Worm (Caenorhabditis elegans) whole organism, L2 larva: ENCODE results near the gene Y60A3A.24.

Experiments
- F13H6.1 ChIP-seq: sonication (generic microtip); optimal IDR thresholded peaks from 2 replicates; lab custom pipeline; 2016; ENCODE audit warnings: missing genetic modification characterization, missing compliant biosample characterization
- R02D3.7 ChIP-seq: fragments of 150-350 bp; optimal IDR thresholded peaks from 2 replicates; lab custom pipeline; 2014; ENCODE audit warnings: missing biosample characterization, missing genetic modification characterization
- egl-27 ChIP-seq: sonication (generic microtip); optimal IDR thresholded peaks from 3 replicates; lab custom pipeline; 2017; ENCODE audit warnings: missing biosample characterization, missing genetic modification reagents, missing genetic modification characterization
- lin-13 ChIP-seq: fragments of 150-350 bp; optimal IDR thresholded peaks from 2 replicates; lab custom pipeline; 2014; ENCODE audit warnings: missing biosample characterization, missing genetic modification reagents, missing genetic modification characterization
- lsy-2 ChIP-seq, 2 experiments: fragments of 150-350 bp in 1 of 2; sonication (generic microtip) in 1 of 2; optimal IDR thresholded peaks; 2 replicates each; lab custom pipeline; 2014 to 2017; ENCODE audit warnings: missing biosample characterization in 2 of 2, missing genetic modification characterization in 2 of 2
- mab-5 ChIP-seq: fragments of 150-350 bp; optimal IDR thresholded peaks from 2 replicates; lab custom pipeline; 2014; ENCODE audit warnings: missing biosample characterization, missing genetic modification characterization
- mdl-1 ChIP-seq, 2 experiments: fragments of 150-350 bp in 1 of 2; sonication (generic microtip) in 1 of 2; optimal IDR thresholded peaks; 2 replicates each; lab custom pipeline; 2017; ENCODE audit warnings: missing biosample characterization in 2 of 2, missing genetic modification characterization in 2 of 2
- nhr-10 ChIP-seq: sonication (generic microtip); optimal IDR thresholded peaks from 2 replicates; lab custom pipeline; 2017; ENCODE audit warnings: missing biosample characterization, missing genetic modification characterization
- nhr-77 ChIP-seq: fragments of 150-350 bp; optimal IDR thresholded peaks from 2 replicates; lab custom pipeline; 2014; ENCODE audit warnings: missing biosample characterization, missing genetic modification characterization
- snpc-4 ChIP-seq: fragments of 150-350 bp; optimal IDR thresholded peaks from 2 replicates; lab custom pipeline; 2014; ENCODE audit warnings: missing biosample characterization, missing genetic modification characterization
- unc-39 ChIP-seq: fragments of 150-350 bp; optimal IDR thresholded peaks from 2 replicates; lab custom pipeline; 2014; ENCODE audit warnings: missing biosample characterization, missing genetic modification characterization
- unc-62 ChIP-seq: fragments of 150-350 bp; optimal IDR thresholded peaks from 2 replicates; lab custom pipeline; 2014; ENCODE audit warnings: missing biosample characterization, missing genetic modification reagents, missing genetic modification characterization
- ztf-11 ChIP-seq: sonication (generic microtip); optimal IDR thresholded peaks from 2 replicates; lab custom pipeline; 2017; ENCODE audit warnings: missing biosample characterization, missing genetic modification characterization
- ztf-4 ChIP-seq: fragments of 150-350 bp; optimal IDR thresholded peaks from 2 replicates; lab custom pipeline; 2014; ENCODE audit warnings: missing biosample characterization, missing genetic modification characterization

- TF ChIP-seq unc-62 (GFP tag; lab: Kevin White, UChicago) (no peak), ztf-4 (no peak), mab-5 (tag; lab: Kevin White, UChicago) (no peak), nhr-10 (no peak), nhr-77 (tag; lab: Kevin White, UChicago) (no peak), egl-27 (tag; lab: Kevin White, UChicago) (no peak), lin-13 (GFP tag; lab: Kevin White, UChicago) (no peak), unc-39 (tag; lab: Kevin White, UChicago) (no peak), lsy-2 (tag; optimal IDR thresholded peaks at IDR 0.05; lab: Kevin White, UChicago) (no peak), ztf-11 (tag; lab: Kevin White, UChicago) (no peak), mdl-1 (tag; optimal IDR thresholded peaks at IDR 0.05; lab: Kevin White, UChicago) (no peak), F13H6.1 (tag; lab: Kevin White, UChicago) (no peak), R02D3.7 (tag; lab: Kevin White, UChicago) (no peak), snpc-4 (tag; lab: Kevin White, UChicago) (no peak)
Measured at ce11 chrV:19998203-19998836, 16.6 kb upstream of the Y60A3A.24 start.
